Fruit fly (Drosophila melanogaster) whole organism, pupa: ENCODE results near the gene nonC.

Experiments used
- CG10348 ChIP-seq: fragments of 200-800 bp; sonication (Bioruptor generic); IDR thresholded peaks from 2 replicates; pipeline ENCODE4 v1.3.6; 2022; ENCODE audit warnings: missing biosample characterization, missing genetic modification characterization
- CG12605 ChIP-seq: fragments of 200-800 bp; sonication (Bioruptor generic); IDR thresholded peaks from 2 replicates; pipeline ENCODE4 v1.3.6; 2022; ENCODE audit warnings: missing biosample characterization, missing genetic modification characterization
- CG13204 ChIP-seq: fragments of 200-800 bp; sonication (Bioruptor generic); optimal IDR thresholded peaks from 2 replicates; lab custom pipeline; 2018; ENCODE audit warnings: missing biosample characterization, mild to moderate bottlenecking, missing genetic modification characterization, moderate library complexity
- CG14655 ChIP-seq: fragments of 200-800 bp; sonication (Bioruptor generic); optimal IDR thresholded peaks from 3 replicates; lab custom pipeline; 2017; ENCODE audit warnings: mild to moderate bottlenecking, missing biosample characterization, missing genetic modification reagents, missing genetic modification characterization
- CG15710 ChIP-seq: fragments of 200-800 bp; sonication (Bioruptor generic); optimal IDR thresholded peaks from 2 replicates; lab custom pipeline; 2018; ENCODE audit warnings: missing biosample characterization, mild to moderate bottlenecking, missing genetic modification characterization, moderate library complexity
- CG17806 ChIP-seq: fragments of 200-800 bp; sonication (Bioruptor generic); optimal IDR thresholded peaks from 2 replicates; lab custom pipeline; 2018; ENCODE audit warnings: missing biosample characterization, mild to moderate bottlenecking, missing genetic modification characterization, moderate library complexity
- CG32121 ChIP-seq: fragments of 200-800 bp; sonication (Bioruptor generic); IDR thresholded peaks from 2 replicates; pipeline ENCODE4 v1.3.6; 2022; ENCODE audit warnings: missing biosample characterization, missing genetic modification characterization
- CG34367 ChIP-seq: fragments of 200-800 bp; sonication (Bioruptor generic); optimal IDR thresholded peaks from 2 replicates; lab custom pipeline; 2018; ENCODE audit warnings: missing biosample characterization, mild to moderate bottlenecking, missing genetic modification characterization
- CG4496 ChIP-seq: fragments of 200-800 bp; sonication (Bioruptor generic); IDR thresholded peaks from 3 replicates; pipeline ENCODE4 v1.3.6; 2022; ENCODE audit warnings: missing biosample characterization, missing genetic modification characterization
- CG8159 ChIP-seq: fragments of 200-800 bp; sonication (Bioruptor generic); optimal IDR thresholded peaks from 3 replicates; lab custom pipeline; 2018; ENCODE audit warnings: missing biosample characterization, mild to moderate bottlenecking, missing genetic modification characterization, moderate library complexity
- CG8301 ChIP-seq: fragments of 200-800 bp; sonication (Bioruptor generic); optimal IDR thresholded peaks from 2 replicates; lab custom pipeline; 2018; ENCODE audit warnings: missing biosample characterization, mild to moderate bottlenecking, missing genetic modification characterization
- CG9948 ChIP-seq: fragments of 200-800 bp; sonication (Bioruptor generic); optimal IDR thresholded peaks from 2 replicates; lab custom pipeline; 2018; ENCODE audit warnings: missing biosample characterization, mild to moderate bottlenecking, missing genetic modification characterization, moderate library complexity
- D1 ChIP-seq: fragments of 200-800 bp; sonication (Bioruptor generic); optimal IDR thresholded peaks from 2 replicates; lab custom pipeline; 2018; ENCODE audit warnings: missing biosample characterization, mild to moderate bottlenecking, missing genetic modification characterization, moderate library complexity
- EcR ChIP-seq: fragments of 200-800 bp; sonication (Bioruptor generic); optimal IDR thresholded peaks from 3 replicates; lab custom pipeline; 2019; ENCODE audit warnings: missing biosample characterization, missing genetic modification characterization, mild to moderate bottlenecking, moderate library complexity, missing genetic modification reagents
- Ets98B ChIP-seq: fragments of 200-800 bp; sonication (Bioruptor generic); IDR thresholded peaks from 2 replicates; pipeline ENCODE4 v1.3.6; 2022; ENCODE audit warnings: missing biosample characterization, missing genetic modification characterization
- Pif1A ChIP-seq: fragments of 200-800 bp; sonication (Bioruptor generic); optimal IDR thresholded peaks from 3 replicates; lab custom pipeline; 2016; ENCODE audit warnings: missing biosample characterization, missing genetic modification characterization
- Pif1B ChIP-seq: fragments of 200-800 bp; sonication (Bioruptor generic); optimal IDR thresholded peaks from 3 replicates; lab custom pipeline; 2016; ENCODE audit warnings: missing biosample characterization, missing genetic modification characterization
- Snoo ChIP-seq: fragments of 200-800 bp; sonication (Bioruptor generic); optimal IDR thresholded peaks from 3 replicates; lab custom pipeline; 2017; ENCODE audit warnings: missing biosample characterization, mild to moderate bottlenecking, missing genetic modification characterization, inconsistent platforms
- fd96Ca ChIP-seq: fragments of 200-800 bp; sonication (Bioruptor generic); IDR thresholded peaks from 3 replicates; pipeline ENCODE4 v1.3.6; 2022; ENCODE audit warnings: missing biosample characterization, missing genetic modification characterization
- gl ChIP-seq: fragments of 200-800 bp; sonication (Bioruptor generic); optimal IDR thresholded peaks from 2 replicates; lab custom pipeline; 2018; ENCODE audit warnings: missing biosample characterization, mild to moderate bottlenecking, missing genetic modification characterization
- rn ChIP-seq: fragments of 200-800 bp; sonication (Bioruptor generic); IDR thresholded peaks from 2 replicates; pipeline ENCODE4 v1.3.6; 2022; ENCODE audit warnings: missing biosample characterization, missing genetic modification characterization

Gene nonC

dm6 chrX:6794190-6794589 is 30.1 kb upstream of the nonC start:
- TF ChIP-seq gl (peak; percentile 34), rn (GFP tag; lab: Robert Waterston, UW) (peak; percentile 74), D1 (tag; lab: Kevin White, UChicago) (no peak), CG8301 (tag; lab: Kevin White, UChicago) (peak; percentile 72), CG8159 (tag; lab: Kevin White, UChicago) (peak; percentile 58), CG32121 (GFP tag; lab: Robert Waterston, UW) (peak; percentile 86), EcR (GFP tag; lab: Kevin White, UChicago) (no peak), Pif1B (GFP tag; lab: Kevin White, UChicago) (peak; percentile 64), CG9948 (peak; percentile 53), CG10348 (GFP tag; lab: Robert Waterston, UW) (peak; percentile 57), CG14655 (GFP tag; lab: Kevin White, UChicago) (peak; percentile 70), CG34367 (peak; percentile 72), Pif1A (GFP tag; lab: Kevin White, UChicago) (peak; percentile 70), CG15710 (tag; lab: Kevin White, UChicago) (peak; percentile 58), CG4496 (GFP tag; lab: Robert Waterston, UW) (peak; percentile 94), Snoo (tag; lab: Kevin White, UChicago) (peak; percentile 52), CG12605 (GFP tag; lab: Robert Waterston, UW) (peak; percentile 81), fd96Ca (peak; percentile 87), Ets98B (GFP tag; lab: Robert Waterston, UW) (peak; percentile 91), CG17806 (tag; lab: Kevin White, UChicago) (peak; percentile 60), CG13204 (GFP tag; lab: Kevin White, UChicago) (no peak)

dm6 chrX:6794826-6795225 is 29.5 kb upstream of the nonC start:
- 0 out of 3 replicates have a peak, but pooled peaks have one; percentile 22 for TF ChIP-seq fd96Ca
- no peak for TF ChIP-seq CG9948
- TF ChIP-seq CG15710 (tag; lab: Kevin White, UChicago) = no peak
- TF ChIP-seq gl = no peak
- TF ChIP-seq Ets98B (GFP tag; lab: Robert Waterston, UW) = no peak
- TF ChIP-seq CG10348 (GFP tag; lab: Robert Waterston, UW) = no peak
- no peak for TF ChIP-seq CG17806 (tag; lab: Kevin White, UChicago)
- TF ChIP-seq rn (GFP tag; lab: Robert Waterston, UW) = no peak
- TF ChIP-seq Snoo (tag; lab: Kevin White, UChicago) = peak; percentile 9
- TF ChIP-seq CG8301 (tag; lab: Kevin White, UChicago) = no peak
- peak; percentile 2 for TF ChIP-seq Pif1A (GFP tag; lab: Kevin White, UChicago)
- no peak for TF ChIP-seq CG34367
- TF ChIP-seq CG12605 (GFP tag; lab: Robert Waterston, UW) = no peak
- TF ChIP-seq CG14655 (GFP tag; lab: Kevin White, UChicago) = no peak

- no peak for TF ChIP-seq Snoo (tag; lab: Kevin White, UChicago)
- TF ChIP-seq CG32121 (GFP tag; lab: Robert Waterston, UW) = no peak
- TF ChIP-seq EcR (GFP tag; lab: Kevin White, UChicago) = no peak
- TF ChIP-seq CG17806 (tag; lab: Kevin White, UChicago) = no peak
- TF ChIP-seq CG15710 (tag; lab: Kevin White, UChicago) = no peak
- TF ChIP-seq CG8159 (tag; lab: Kevin White, UChicago) = no peak
- no peak for TF ChIP-seq CG12605 (GFP tag; lab: Robert Waterston, UW)
- no peak for TF ChIP-seq Ets98B (GFP tag; lab: Robert Waterston, UW)
- no peak for TF ChIP-seq CG14655 (GFP tag; lab: Kevin White, UChicago)
- TF ChIP-seq fd96Ca = no peak
- TF ChIP-seq Pif1A (GFP tag; lab: Kevin White, UChicago) = no peak
- no peak for TF ChIP-seq Pif1B (GFP tag; lab: Kevin White, UChicago)
- no peak for TF ChIP-seq gl
- no peak for TF ChIP-seq rn (GFP tag; lab: Robert Waterston, UW)
- no peak for TF ChIP-seq CG34367
Observed at dm6 chrX:6795987-6796691, 28.2 kb upstream of the nonC start.

dm6 chrX:6796972-6797371 is 27.3 kb upstream of the nonC start:
- TF ChIP-seq CG34367 = no peak
- TF ChIP-seq Ets98B (GFP tag; lab: Robert Waterston, UW) = no peak
- TF ChIP-seq D1 (tag; lab: Kevin White, UChicago) = no peak
- no peak for TF ChIP-seq Pif1A (GFP tag; lab: Kevin White, UChicago)
- TF ChIP-seq CG15710 (tag; lab: Kevin White, UChicago) = no peak
- no peak for TF ChIP-seq Snoo (tag; lab: Kevin White, UChicago)
- TF ChIP-seq CG8159 (tag; lab: Kevin White, UChicago) = no peak
- TF ChIP-seq CG12605 (GFP tag; lab: Robert Waterston, UW) = no peak
- TF ChIP-seq CG32121 (GFP tag; lab: Robert Waterston, UW) = no peak
- no peak for TF ChIP-seq fd96Ca
- no peak for TF ChIP-seq CG17806 (tag; lab: Kevin White, UChicago)
- no peak for TF ChIP-seq Pif1B (GFP tag; lab: Kevin White, UChicago)

- TF ChIP-seq CG15710 (tag; lab: Kevin White, UChicago) (no peak), CG14655 (GFP tag; lab: Kevin White, UChicago) (no peak), CG13204 (GFP tag; lab: Kevin White, UChicago) (no peak), Pif1A (GFP tag; lab: Kevin White, UChicago) (no peak), CG8301 (tag; lab: Kevin White, UChicago) (no peak)
- TF ChIP-seq, all 21 proteins: peak for 0
Observed at dm6 chrX:6799261-6800022, 24.9 kb upstream of the nonC start.
